Worm (Caenorhabditis elegans) whole organism, L4 larva: ENCODE measurements around the gene T24H10.5.

Source experiments
- F49E8.2 ChIP-seq: sonication (generic microtip); optimal IDR thresholded peaks from 2 replicates; lab custom pipeline; 2016; ENCODE audit warnings: missing compliant biosample characterization, mild to moderate bottlenecking, missing genetic modification characterization, borderline replicate concordance
- T26A8.4 ChIP-seq: fragments of 200-800 bp; sonication (Bioruptor generic); IDR thresholded peaks from 2 replicates; pipeline ENCODE4 v1.3.6; 2022; ENCODE audit warnings: missing genetic modification characterization, missing compliant biosample characterization
- Y5F2A.4 ChIP-seq: fragments of 200-800 bp; sonication (Bioruptor generic); optimal IDR thresholded peaks from 2 replicates; lab custom pipeline; 2018; ENCODE audit warnings: mild to moderate bottlenecking, missing genetic modification characterization, missing compliant biosample characterization
- Y75B8A.6 ChIP-seq: fragments of 200-800 bp; sonication (Bioruptor generic); IDR thresholded peaks from 2 replicates; pipeline ENCODE4 v1.3.6; 2022; ENCODE audit warnings: missing genetic modification reagents, missing genetic modification characterization, missing compliant biosample characterization
- aha-1 ChIP-seq: fragments of 150-350 bp; peaks from one replicate; lab custom pipeline; 2014; ENCODE audit warnings: missing biosample characterization, missing genetic modification characterization
- ama-1 ChIP-seq: fragments of 150-350 bp; optimal IDR thresholded peaks from 2 replicates; lab custom pipeline; 2014; ENCODE audit warnings: inconsistent platforms, mixed read lengths
- attf-4 ChIP-seq: sonication (generic microtip); optimal IDR thresholded peaks from 3 replicates; lab custom pipeline; 2017; ENCODE audit warnings: missing biosample characterization, missing genetic modification characterization
- ceh-20 ChIP-seq: fragments of 200-800 bp; sonication (Bioruptor generic); IDR thresholded peaks from 2 replicates; pipeline ENCODE4 v1.3.6; 2022; ENCODE audit warnings: missing genetic modification reagents, missing genetic modification characterization, missing compliant biosample characterization
- ceh-28 ChIP-seq: fragments of 150-350 bp; optimal IDR thresholded peaks from 2 replicates; lab custom pipeline; 2014; ENCODE audit warnings: missing biosample characterization, missing genetic modification reagents, missing genetic modification characterization
- ceh-62 ChIP-seq: sonication (generic microtip); optimal IDR thresholded peaks from 2 replicates; lab custom pipeline; 2017; ENCODE audit warnings: missing biosample characterization, missing genetic modification characterization
- ceh-82 ChIP-seq: sonication (generic microtip); optimal IDR thresholded peaks from 2 replicates; lab custom pipeline; 2017; ENCODE audit warnings: missing biosample characterization, missing genetic modification characterization
- ces-1 ChIP-seq: fragments of 150-350 bp; sonication (generic microtip); optimal IDR thresholded peaks from 4 replicates; lab custom pipeline; 2014; ENCODE audit warnings: missing biosample characterization, missing genetic modification reagents, missing genetic modification characterization
- daf-12 ChIP-seq: fragments of 150-350 bp; optimal IDR thresholded peaks from 2 replicates; lab custom pipeline; 2014; ENCODE audit warnings: missing biosample characterization, missing genetic modification reagents, missing genetic modification characterization
- daf-16 ChIP-seq, 3 experiments: sonication (generic microtip); optimal IDR thresholded peaks; 2 replicates each; lab custom pipeline; 2016 to 2017; ENCODE audit warnings: missing genetic modification characterization in 3 of 3, missing genetic modification reagents in 3 of 3, mild to moderate bottlenecking in 2 of 3, missing compliant biosample characterization in 2 of 3, missing biosample characterization in 1 of 3, moderate library complexity in 1 of 3
- daf-19 ChIP-seq: fragments of 200-800 bp; sonication (Bioruptor generic); conservative IDR thresholded peaks from 2 replicates; pipeline ENCODE4 v1.3.6; 2022; ENCODE audit warnings: missing genetic modification characterization, missing compliant biosample characterization
- daf-8 ChIP-seq: fragments of 200-800 bp; sonication (Bioruptor generic); IDR thresholded peaks from 2 replicates; pipeline ENCODE4 v1.3.6; 2022; ENCODE audit warnings: missing genetic modification characterization, missing compliant biosample characterization
- dmd-6 ChIP-seq: fragments of 200-800 bp; sonication (Bioruptor generic); IDR thresholded peaks from 2 replicates; pipeline ENCODE4 v1.3.6; 2022; ENCODE audit warnings: missing genetic modification reagents, missing genetic modification characterization, missing compliant biosample characterization
- dpl-1 ChIP-seq: fragments of 150-350 bp; optimal IDR thresholded peaks from 2 replicates; lab custom pipeline; 2014; ENCODE audit warnings: missing biosample characterization, missing genetic modification reagents, missing genetic modification characterization
- dve-1 ChIP-seq: sonication (generic microtip); optimal IDR thresholded peaks from 2 replicates; lab custom pipeline; 2017; ENCODE audit warnings: antibody characterized with exemption, mild to moderate bottlenecking, missing genetic modification characterization, missing compliant biosample characterization; ENCODE audit not compliant: insufficient read depth
- hif-1 ChIP-seq, 2 experiments: sonication (generic microtip); optimal IDR thresholded peaks; 2 replicates each; lab custom pipeline; 2016 to 2017; ENCODE audit warnings: missing compliant biosample characterization in 2 of 2, missing genetic modification characterization in 2 of 2, missing genetic modification reagents in 2 of 2, missing genotype in 2 of 2, mild to moderate bottlenecking in 1 of 2
- hmg-1.1 ChIP-seq: fragments of 200-800 bp; sonication (Bioruptor generic); IDR thresholded peaks from 2 replicates; pipeline ENCODE4 v1.3.6; 2022; ENCODE audit warnings: missing genetic modification reagents, missing genetic modification characterization, missing compliant biosample characterization
- lin-1 ChIP-seq: fragments of 200-800 bp; sonication (Bioruptor generic); IDR thresholded peaks from 2 replicates; pipeline ENCODE4 v1.3.6; 2022; ENCODE audit warnings: missing genetic modification reagents, missing genetic modification characterization, missing compliant biosample characterization
- lin-13 ChIP-seq: fragments of 150-350 bp; optimal IDR thresholded peaks from 2 replicates; lab custom pipeline; 2014; ENCODE audit warnings: missing biosample characterization, missing genetic modification reagents, missing genetic modification characterization
- lin-15B ChIP-seq: fragments of 150-350 bp; sonication (generic microtip); optimal IDR thresholded peaks from 3 replicates; lab custom pipeline; 2014; ENCODE audit warnings: missing biosample characterization, missing genetic modification characterization
- lsy-2 ChIP-seq, 2 experiments: fragments of 150-350 bp in 1 of 2; sonication (generic microtip) in 1 of 2; optimal IDR thresholded peaks; 2 replicates each; lab custom pipeline; 2014 to 2017; ENCODE audit warnings: missing biosample characterization in 2 of 2, missing genetic modification characterization in 2 of 2
- madf-5 ChIP-seq, 2 experiments: fragments of 200-800 bp; sonication (Bioruptor generic); IDR thresholded peaks; 2 replicates each; pipeline ENCODE4 v1.3.6; 2022; ENCODE audit warnings: missing compliant biosample characterization in 2 of 2, missing genetic modification characterization in 2 of 2
- madf-9 ChIP-seq: fragments of 200-800 bp; sonication (Bioruptor generic); conservative IDR thresholded peaks from 2 replicates; pipeline ENCODE4 v1.3.6; 2022; ENCODE audit warnings: missing genetic modification reagents, missing genetic modification characterization, missing compliant biosample characterization
- mep-1 ChIP-seq: fragments of 150-350 bp; sonication (generic microtip); optimal IDR thresholded peaks from 3 replicates; lab custom pipeline; 2014; ENCODE audit warnings: missing biosample characterization, missing genetic modification characterization
- mes-2 ChIP-seq: sonication (generic microtip); optimal IDR thresholded peaks from 2 replicates; lab custom pipeline; 2016; ENCODE audit warnings: missing genotype, mild to moderate bottlenecking, missing genetic modification characterization, missing compliant biosample characterization; ENCODE audit not compliant: poor library complexity, severe bottlenecking
- mxl-2 ChIP-seq: fragments of 200-800 bp; sonication (Bioruptor generic); conservative IDR thresholded peaks from 2 replicates; pipeline ENCODE4 v1.3.6; 2022; ENCODE audit warnings: missing genetic modification reagents, missing genetic modification characterization, missing compliant biosample characterization
- mxl-3 ChIP-seq: fragments of 200-800 bp; sonication (Bioruptor generic); optimal IDR thresholded peaks from 2 replicates; lab custom pipeline; 2018; ENCODE audit warnings: mild to moderate bottlenecking, missing genetic modification characterization, missing compliant biosample characterization
- nhr-10 ChIP-seq: fragments of 150-350 bp; optimal IDR thresholded peaks from 2 replicates; lab custom pipeline; 2014; ENCODE audit warnings: missing biosample characterization, missing genetic modification characterization
- nhr-102 ChIP-seq: sonication (generic microtip); optimal IDR thresholded peaks from 2 replicates; lab custom pipeline; 2016; ENCODE audit warnings: mild to moderate bottlenecking, missing genetic modification characterization, moderate library complexity, missing compliant biosample characterization
- nhr-111 ChIP-seq: fragments of 200-800 bp; sonication (Bioruptor generic); optimal IDR thresholded peaks from 2 replicates; lab custom pipeline; 2018; ENCODE audit warnings: mild to moderate bottlenecking, missing genetic modification characterization, missing compliant biosample characterization
- nhr-25 ChIP-seq: sonication (generic microtip); optimal IDR thresholded peaks from 2 replicates; lab custom pipeline; 2017; ENCODE audit warnings: missing genetic modification characterization, mild to moderate bottlenecking, missing compliant biosample characterization, antibody characterized with exemption, moderate library complexity, borderline replicate concordance; ENCODE audit not compliant: insufficient read depth
- nhr-42 ChIP-seq: fragments of 200-800 bp; sonication (Bioruptor generic); IDR thresholded peaks from 2 replicates; pipeline ENCODE4 v1.3.6; 2022; ENCODE audit warnings: missing genetic modification characterization, missing compliant biosample characterization
- nhr-48 ChIP-seq: sonication (generic microtip); optimal IDR thresholded peaks from 2 replicates; lab custom pipeline; 2016; ENCODE audit warnings: mild to moderate bottlenecking, missing genetic modification characterization, missing compliant biosample characterization
- nhr-76 ChIP-seq: fragments of 150-350 bp; optimal IDR thresholded peaks from 2 replicates; lab custom pipeline; 2014; ENCODE audit warnings: missing biosample characterization, missing genetic modification characterization
- nhr-77 ChIP-seq: fragments of 150-350 bp; optimal IDR thresholded peaks from 2 replicates; lab custom pipeline; 2014; ENCODE audit warnings: missing biosample characterization, missing genetic modification characterization
- pha-4 ChIP-seq, 2 experiments: fragments of 150-350 bp in 1 of 2; fragments of 200-800 bp in 1 of 2; sonication (Bioruptor generic) in 1 of 2; IDR thresholded peaks in 1 of 2; optimal IDR thresholded peaks in 1 of 2; 2 replicates each; pipeline versions ENCODE4 v1.3.6 to Lab custom; 2014 to 2022; ENCODE audit warnings: missing genetic modification characterization in 2 of 2, missing genetic modification reagents in 2 of 2, missing biosample characterization in 1 of 2, missing compliant biosample characterization in 1 of 2
- php-3 ChIP-seq: fragments of 200-800 bp; sonication (Bioruptor generic); IDR thresholded peaks from 2 replicates; pipeline ENCODE4 v1.3.6; 2022; ENCODE audit warnings: missing genetic modification reagents, missing genetic modification characterization, missing compliant biosample characterization
- snpc-1.2 ChIP-seq: fragments of 200-800 bp; sonication (Bioruptor generic); IDR thresholded peaks from 2 replicates; pipeline ENCODE4 v1.3.6; 2022; ENCODE audit warnings: missing genetic modification reagents, missing genetic modification characterization, missing compliant biosample characterization
- spr-1 ChIP-seq: sonication (generic microtip); optimal IDR thresholded peaks from 2 replicates; lab custom pipeline; 2016; ENCODE audit warnings: mild to moderate bottlenecking, missing genetic modification characterization, missing compliant biosample characterization
- spr-3 ChIP-seq: fragments of 200-800 bp; sonication (Bioruptor generic); optimal IDR thresholded peaks from 2 replicates; lab custom pipeline; 2018; ENCODE audit warnings: mild to moderate bottlenecking, missing genetic modification characterization, missing compliant biosample characterization
- unc-130 ChIP-seq: sonication (generic microtip); optimal IDR thresholded peaks from 2 replicates; lab custom pipeline; 2016; ENCODE audit warnings: missing genetic modification reagents, missing genetic modification characterization, missing compliant biosample characterization
- unc-39 ChIP-seq: sonication (generic microtip); optimal IDR thresholded peaks from 2 replicates; lab custom pipeline; 2017; ENCODE audit warnings: missing biosample characterization, missing genetic modification characterization
- vab-7 ChIP-seq: fragments of 200-800 bp; sonication (Bioruptor generic); IDR thresholded peaks from 2 replicates; pipeline ENCODE4 v1.3.6; 2022; ENCODE audit warnings: missing genetic modification reagents, missing genetic modification characterization, missing compliant biosample characterization
- zfp-2 ChIP-seq: sonication (generic microtip); optimal IDR thresholded peaks from 2 replicates; lab custom pipeline; 2016; ENCODE audit warnings: mild to moderate bottlenecking, missing genetic modification characterization, missing compliant biosample characterization
- zip-11 ChIP-seq: fragments of 200-800 bp; sonication (Bioruptor generic); IDR thresholded peaks from 2 replicates; pipeline ENCODE4 v1.3.6; 2022; ENCODE audit warnings: missing genetic modification characterization, missing compliant biosample characterization
- zip-2 ChIP-seq: fragments of 150-350 bp; optimal IDR thresholded peaks from 2 replicates; lab custom pipeline; 2014; ENCODE audit warnings: missing biosample characterization, missing genetic modification characterization
- ztf-7 ChIP-seq: fragments of 150-350 bp; optimal IDR thresholded peaks from 2 replicates; lab custom pipeline; 2014; ENCODE audit warnings: missing biosample characterization, missing genetic modification characterization

The T24H10.5 gene

ce11 chrII:9126965-9127364, 26.1 kb downstream of the T24H10.5 start:
- TF ChIP-seq daf-16 (GFP tag; optimal IDR thresholded peaks at IDR 0.05; lab: Kevin White, UChicago), result no peak
- peak; percentile 19 for TF ChIP-seq daf-16 (tag; optimal IDR thresholded peaks at IDR 0.05; lab: Kevin White, UChicago)
- TF ChIP-seq nhr-48 (tag; lab: Kevin White, UChicago), result no peak
- no peak for TF ChIP-seq madf-5 (GFP tag; IDR thresholded peaks at IDR 0.05; lab: Robert Waterston, UW)
- no peak for TF ChIP-seq ceh-82 (tag; lab: Kevin White, UChicago)
- no peak for TF ChIP-seq ceh-62 (tag; lab: Kevin White, UChicago)
- TF ChIP-seq attf-4, result no peak
- no peak for TF ChIP-seq mxl-2 (GFP tag; lab: Robert Waterston, UW)
- no peak for TF ChIP-seq daf-19 (GFP tag; lab: Robert Waterston, UW)
- no peak for TF ChIP-seq unc-39
- no peak for TF ChIP-seq ceh-28 (tag; lab: Kevin White, UChicago)
- TF ChIP-seq nhr-25, result no peak
- TF ChIP-seq ces-1, result no peak
- no peak for TF ChIP-seq zfp-2 (tag; lab: Kevin White, UChicago)
- TF ChIP-seq unc-130 (GFP tag; lab: Kevin White, UChicago), result no peak
- peak; percentile 65 for TF ChIP-seq dve-1 (tag; lab: Kevin White, UChicago)
- 0 out of 2 replicates have a peak, but pooled peaks have one; percentile 30 for TF ChIP-seq nhr-42
- TF ChIP-seq spr-3 (GFP tag; lab: Kevin White, UChicago), result no peak
- no peak for TF ChIP-seq lin-13 (GFP tag; lab: Kevin White, UChicago)
- no peak for TF ChIP-seq zip-2 (tag; lab: Kevin White, UChicago)
- no peak for TF ChIP-seq Y5F2A.4 (GFP tag; lab: Kevin White, UChicago)
- no peak for TF ChIP-seq pha-4 (GFP tag; IDR thresholded peaks at IDR 0.05; lab: Robert Waterston, UW)
- peak; percentile 95 for TF ChIP-seq pha-4 (tag; optimal IDR thresholded peaks at IDR 0.05; lab: Kevin White, UChicago)
- peak; percentile 47 for TF ChIP-seq mep-1 (tag; lab: Kevin White, UChicago)
- TF ChIP-seq Y75B8A.6 (GFP tag; lab: Robert Waterston, UW), result no peak
- TF ChIP-seq aha-1 (tag; lab: Kevin White, UChicago), result no peak
- no peak for TF ChIP-seq zip-11 (GFP tag; lab: Robert Waterston, UW)
- TF ChIP-seq ama-1 (lab: Kevin White, UChicago), result peak; percentile 27
- no peak for TF ChIP-seq ztf-7 (tag; lab: Kevin White, UChicago)
- TF ChIP-seq lsy-2 (tag; optimal IDR thresholded peaks at IDR 0.05; lab: Kevin White, UChicago), result peak in 1 of 2 experiments; percentile 24
- TF ChIP-seq nhr-77 (tag; lab: Kevin White, UChicago), result no peak
- no peak for TF ChIP-seq ceh-20 (GFP tag; lab: Robert Waterston, UW)
- TF ChIP-seq daf-8 (GFP tag; lab: Robert Waterston, UW), result no peak
- no peak for TF ChIP-seq php-3
- TF ChIP-seq nhr-102 (tag; lab: Kevin White, UChicago), result no peak
- TF ChIP-seq dpl-1 (GFP tag; lab: Kevin White, UChicago), result no peak
- TF ChIP-seq madf-9 (GFP tag; lab: Robert Waterston, UW), result no peak
- TF ChIP-seq hmg-1.1 (GFP tag; lab: Robert Waterston, UW), result 0 out of 2 replicates have a peak, but pooled peaks have one; percentile 10
- TF ChIP-seq nhr-111 (GFP tag; lab: Kevin White, UChicago), result no peak
- TF ChIP-seq dmd-6, result no peak
- peak; percentile 52 for TF ChIP-seq mes-2
- TF ChIP-seq mxl-3 (GFP tag; lab: Kevin White, UChicago), result no peak
- no peak for TF ChIP-seq T26A8.4
- no peak for TF ChIP-seq spr-1 (tag; lab: Kevin White, UChicago)
- no peak for TF ChIP-seq lin-15B
- no peak for TF ChIP-seq F49E8.2 (tag; lab: Kevin White, UChicago)
- no peak for TF ChIP-seq lin-1 (GFP tag; lab: Robert Waterston, UW)
- no peak for TF ChIP-seq snpc-1.2 (GFP tag; lab: Robert Waterston, UW)
- TF ChIP-seq daf-12 (tag; lab: Kevin White, UChicago), result no peak
- TF ChIP-seq nhr-76 (tag; lab: Kevin White, UChicago), result no peak
- TF ChIP-seq vab-7 (GFP tag; lab: Robert Waterston, UW), result no peak
- TF ChIP-seq nhr-10 (tag; lab: Kevin White, UChicago), result no peak
- TF ChIP-seq hif-1 (tag; optimal IDR thresholded peaks at IDR 0.05; lab: Kevin White, UChicago), result no peak
